Worm (Caenorhabditis elegans) whole organism, early embryonic: ENCODE results near the gene igcm-1.

Experiments used
- B0310.2 ChIP-seq: sonication (generic microtip); optimal IDR thresholded peaks from 2 replicates; lab custom pipeline; 2016; ENCODE audit warnings: mild to moderate bottlenecking, missing genetic modification characterization, missing compliant biosample characterization
- F13C5.2 ChIP-seq: sonication (generic microtip); optimal IDR thresholded peaks from 2 replicates; lab custom pipeline; 2017; ENCODE audit warnings: mild to moderate bottlenecking, missing genetic modification characterization, inconsistent platforms, missing compliant biosample characterization
- aly-1 ChIP-seq: sonication (generic microtip); optimal IDR thresholded peaks from 2 replicates; lab custom pipeline; 2016; ENCODE audit warnings: missing genetic modification characterization, missing compliant biosample characterization
- ama-1 ChIP-seq: fragments of 150-350 bp; optimal IDR thresholded peaks from 2 replicates; lab custom pipeline; 2014
- ceh-13 ChIP-seq: fragments of 200-800 bp; sonication (Bioruptor generic); optimal IDR thresholded peaks from 2 replicates; lab custom pipeline; 2018; ENCODE audit warnings: mild to moderate bottlenecking, missing genetic modification characterization, missing compliant biosample characterization
- ceh-36 ChIP-seq: sonication (generic microtip); optimal IDR thresholded peaks from 2 replicates; lab custom pipeline; 2016; ENCODE audit warnings: missing genetic modification characterization, inconsistent platforms, missing compliant biosample characterization
- ets-7 ChIP-seq: sonication (generic microtip); optimal IDR thresholded peaks from 2 replicates; lab custom pipeline; 2016; ENCODE audit warnings: missing genotype, missing genetic modification characterization, missing compliant biosample characterization
- flt-1 ChIP-seq: fragments of 200-800 bp; sonication (Bioruptor generic); IDR thresholded peaks from 2 replicates; pipeline ENCODE4 v1.3.6; 2022; ENCODE audit warnings: missing genetic modification characterization, missing compliant biosample characterization
- hmbx-1 ChIP-seq: sonication (generic microtip); optimal IDR thresholded peaks from 2 replicates; lab custom pipeline; 2016; ENCODE audit warnings: mild to moderate bottlenecking, missing genetic modification characterization, missing compliant biosample characterization
- hmg-4 ChIP-seq: fragments of 200-800 bp; sonication (Bioruptor generic); optimal IDR thresholded peaks from 2 replicates; lab custom pipeline; 2018; ENCODE audit warnings: mild to moderate bottlenecking, missing genetic modification characterization, missing compliant biosample characterization
- hnd-1 ChIP-seq: sonication (generic microtip); optimal IDR thresholded peaks from 2 replicates; lab custom pipeline; 2016; ENCODE audit warnings: missing genetic modification characterization, missing compliant biosample characterization
- pes-1 ChIP-seq: fragments of 200-800 bp; sonication (Bioruptor generic); IDR thresholded peaks from 2 replicates; pipeline ENCODE4 v1.3.6; 2022; ENCODE audit warnings: missing genetic modification reagents, missing genetic modification characterization, missing compliant biosample characterization
- scrt-1 ChIP-seq: fragments of 200-800 bp; sonication (Bioruptor generic); IDR thresholded peaks from 2 replicates; pipeline ENCODE4 v1.3.6; 2022; ENCODE audit warnings: missing genetic modification characterization, missing compliant biosample characterization
- sea-1 ChIP-seq: fragments of 200-800 bp; sonication (Bioruptor generic); conservative IDR thresholded peaks from 2 replicates; pipeline ENCODE4 v1.3.6; 2022; ENCODE audit warnings: missing genetic modification characterization, missing compliant biosample characterization
- tbx-11 ChIP-seq: fragments of 200-800 bp; sonication (Bioruptor generic); IDR thresholded peaks from 2 replicates; pipeline ENCODE4 v1.3.6; 2022; ENCODE audit warnings: missing genetic modification characterization, missing compliant biosample characterization
- tbx-37 ChIP-seq: fragments of 200-800 bp; sonication (Bioruptor generic); conservative IDR thresholded peaks from 2 replicates; pipeline ENCODE4 v1.3.6; 2022; ENCODE audit warnings: missing genetic modification reagents, missing genetic modification characterization, missing compliant biosample characterization
- tra-4 ChIP-seq: sonication (generic microtip); optimal IDR thresholded peaks from 2 replicates; lab custom pipeline; 2017; ENCODE audit warnings: missing genetic modification characterization, missing compliant biosample characterization

igcm-1 gene

DNA sequence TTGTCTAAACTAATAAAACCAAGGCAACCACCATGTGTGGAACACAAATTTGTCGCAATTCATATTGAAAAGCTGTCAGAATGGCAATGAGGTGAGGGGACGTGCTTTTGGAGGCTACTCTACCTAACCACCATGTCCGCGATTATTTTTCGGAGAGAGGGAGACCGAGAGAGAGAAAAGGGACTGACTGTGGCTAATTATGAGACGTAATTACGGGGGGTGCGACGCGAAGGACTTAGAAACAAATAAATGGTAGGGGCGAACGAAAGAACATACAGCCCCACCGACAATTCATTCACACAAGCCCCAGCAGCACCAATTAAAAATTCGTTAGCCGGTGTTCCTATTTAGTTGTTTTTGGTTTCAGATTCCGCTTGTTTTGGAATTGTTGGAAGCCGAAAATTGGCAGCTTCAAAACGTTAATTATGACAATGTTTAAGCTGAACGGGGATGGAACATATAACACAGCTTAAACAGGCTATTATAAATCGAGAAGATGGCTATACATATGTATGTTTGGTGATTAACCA, 1.5 kb upstream of the igcm-1 start:
- TF ChIP-seq hmg-4 (GFP tag; lab: Kevin White, UChicago) = peak; percentile 60
- TF ChIP-seq scrt-1 (GFP tag; lab: Robert Waterston, UW) = 0 out of 2 replicates have a peak, but pooled peaks have one; percentile 16
- TF ChIP-seq flt-1 (GFP tag; lab: Robert Waterston, UW) = no peak

DNA sequence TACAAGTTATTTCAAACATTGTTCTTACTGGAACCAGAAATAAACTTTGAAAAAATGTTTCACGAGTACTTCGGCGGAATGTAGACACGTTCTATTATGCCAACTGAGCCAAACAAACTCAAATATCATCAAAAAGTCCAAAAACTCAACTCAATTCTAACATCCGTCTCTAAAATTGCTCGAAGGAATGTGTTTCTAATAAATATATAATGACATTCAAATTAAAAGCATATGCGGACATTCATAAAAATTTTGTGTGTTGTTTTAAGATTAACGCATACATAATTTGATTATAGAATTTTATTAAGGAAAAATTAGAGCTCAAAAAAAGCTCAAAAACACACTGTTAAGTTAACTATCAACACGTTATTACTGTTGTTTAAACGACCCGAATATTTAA, 5.9 kb downstream of the igcm-1 start:
- TF ChIP-seq scrt-1 (GFP tag; lab: Robert Waterston, UW) = no peak
- TF ChIP-seq flt-1 (GFP tag; lab: Robert Waterston, UW) = no peak
- TF ChIP-seq pes-1 (GFP tag; lab: Robert Waterston, UW) = no peak
- no peak for TF ChIP-seq F13C5.2 (tag; lab: Kevin White, UChicago)
- no peak for TF ChIP-seq hnd-1 (tag; lab: Kevin White, UChicago)
- no peak for TF ChIP-seq ets-7
- TF ChIP-seq aly-1 (tag; lab: Kevin White, UChicago) = no peak
- no peak for TF ChIP-seq hmg-4 (GFP tag; lab: Kevin White, UChicago)
- TF ChIP-seq tbx-11 (GFP tag; lab: Robert Waterston, UW) = no peak
- no peak for TF ChIP-seq ceh-13

DNA sequence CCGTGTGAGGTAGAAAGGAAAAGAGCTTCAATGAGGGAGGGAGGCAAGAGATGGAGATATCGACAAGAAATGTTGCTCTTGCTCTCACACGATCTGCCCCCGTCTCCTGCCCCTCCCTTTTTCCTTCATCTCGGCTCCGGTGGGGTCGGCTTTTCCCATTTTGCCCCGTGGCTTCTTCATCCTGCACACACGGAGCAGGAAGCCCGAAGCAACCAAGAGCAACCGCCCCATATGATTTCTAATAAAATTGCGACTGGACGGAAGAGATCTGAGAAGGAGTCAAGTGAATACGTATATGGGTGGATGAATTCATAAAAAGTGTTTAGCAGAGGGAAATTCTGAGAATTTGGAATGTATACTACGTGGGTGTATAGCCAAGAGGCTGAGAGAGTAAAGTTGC, 6.7 kb downstream of the igcm-1 start:
- TF ChIP-seq tbx-11 (GFP tag; lab: Robert Waterston, UW) = no peak
- no peak for TF ChIP-seq pes-1 (GFP tag; lab: Robert Waterston, UW)

DNA sequence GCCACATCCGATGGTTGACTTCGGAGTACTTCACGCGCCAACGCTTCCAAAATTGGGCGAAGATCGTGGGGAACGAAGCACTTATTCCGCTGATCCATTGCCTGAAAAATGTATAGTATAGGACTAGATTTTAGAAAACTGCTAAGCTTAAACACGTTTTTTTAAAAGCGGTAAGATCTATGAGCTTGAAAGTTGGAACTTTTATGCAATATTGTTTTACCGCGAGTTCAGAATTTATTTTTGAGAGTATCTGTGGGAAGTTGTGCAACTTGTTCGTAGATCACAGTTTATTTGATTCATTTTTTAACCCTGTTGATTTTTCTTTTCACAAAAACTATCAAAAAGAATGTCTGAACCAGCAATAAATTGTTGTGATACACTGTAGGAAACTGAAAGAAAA, 9.9 kb downstream of the igcm-1 start, which contains the start of gene F39H12.3:
TSS of gene F39H12.3 (minus strand) at position 101 of the 400 bp plus-strand sequence.
- TF ChIP-seq hmg-4 (GFP tag; lab: Kevin White, UChicago) (no peak), pes-1 (GFP tag; lab: Robert Waterston, UW) (no peak), hnd-1 (tag; lab: Kevin White, UChicago) (no peak), sea-1 (GFP tag; lab: Robert Waterston, UW) (no peak), scrt-1 (GFP tag; lab: Robert Waterston, UW) (no peak), tra-4 (tag; lab: Kevin White, UChicago) (no peak), ceh-13 (no peak), B0310.2 (tag; lab: Kevin White, UChicago) (no peak), F13C5.2 (tag; lab: Kevin White, UChicago) (no peak), flt-1 (GFP tag; lab: Robert Waterston, UW) (no peak), ets-7 (no peak), ama-1 (lab: Kevin White, UChicago) (no peak), tbx-37 (GFP tag; lab: Robert Waterston, UW) (no peak), tbx-11 (GFP tag; lab: Robert Waterston, UW) (no peak), hmbx-1 (tag; lab: Kevin White, UChicago) (no peak), ceh-36 (tag; lab: Kevin White, UChicago) (no peak), aly-1 (tag; lab: Kevin White, UChicago) (no peak)

DNA sequence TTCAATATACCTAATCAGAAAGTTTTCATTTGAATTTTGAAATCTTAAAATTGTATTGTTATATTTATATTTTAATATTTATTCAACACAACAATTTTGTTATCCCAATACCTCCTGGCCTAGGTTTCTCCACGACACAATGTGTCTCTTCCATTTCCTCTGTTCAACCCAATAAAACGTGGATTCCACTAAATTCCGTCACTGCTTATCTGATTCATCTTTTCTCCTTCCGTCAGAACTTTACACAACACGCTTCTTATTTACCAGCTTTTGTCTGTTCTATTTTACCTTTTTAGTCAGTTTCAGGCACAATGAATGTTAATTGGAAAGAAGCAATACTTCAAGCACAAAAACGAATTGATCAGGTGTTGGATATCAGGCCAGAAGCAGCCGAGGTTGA, 16.8 kb downstream of the igcm-1 start, which contains the start of gene F39H12.1:
TSS of gene F39H12.1 (plus strand) at position 301 of the 400 bp plus-strand sequence.
- TF ChIP-seq ceh-13 (no peak), pes-1 (GFP tag; lab: Robert Waterston, UW) (no peak), hmg-4 (GFP tag; lab: Kevin White, UChicago) (no peak), ets-7 (no peak), hmbx-1 (tag; lab: Kevin White, UChicago) (no peak), flt-1 (GFP tag; lab: Robert Waterston, UW) (no peak), aly-1 (tag; lab: Kevin White, UChicago) (no peak), B0310.2 (tag; lab: Kevin White, UChicago) (no peak), scrt-1 (GFP tag; lab: Robert Waterston, UW) (no peak), tbx-11 (GFP tag; lab: Robert Waterston, UW) (no peak)

DNA sequence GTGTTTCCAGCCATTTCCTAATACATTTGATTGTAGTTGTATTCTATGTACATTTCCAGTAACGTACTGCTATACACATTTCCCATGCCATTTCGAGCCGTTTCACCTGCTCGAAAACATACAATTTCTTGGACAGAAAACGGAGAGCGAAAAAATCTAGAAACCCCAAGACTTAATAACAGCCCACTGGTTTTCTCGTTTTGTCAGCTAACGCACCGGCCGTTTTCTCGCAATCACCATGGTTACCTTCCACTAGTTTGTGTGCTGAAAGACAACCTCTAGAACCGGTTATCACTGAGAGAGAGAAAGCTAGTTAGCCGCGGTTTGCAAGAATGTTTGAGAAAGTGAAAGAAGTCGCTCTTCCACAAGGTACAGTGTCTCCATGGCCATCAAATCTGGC, 21.1 kb downstream of the igcm-1 start:
- TF ChIP-seq ets-7 (no peak), ceh-36 (tag; lab: Kevin White, UChicago) (no peak), hmbx-1 (tag; lab: Kevin White, UChicago) (no peak), ama-1 (lab: Kevin White, UChicago) (no peak), pes-1 (GFP tag; lab: Robert Waterston, UW) (no peak), aly-1 (tag; lab: Kevin White, UChicago) (no peak), ceh-13 (no peak), tbx-11 (GFP tag; lab: Robert Waterston, UW) (no peak), sea-1 (GFP tag; lab: Robert Waterston, UW) (no peak), hmg-4 (GFP tag; lab: Kevin White, UChicago) (no peak), tbx-37 (GFP tag; lab: Robert Waterston, UW) (no peak), flt-1 (GFP tag; lab: Robert Waterston, UW) (no peak), B0310.2 (tag; lab: Kevin White, UChicago) (no peak), scrt-1 (GFP tag; lab: Robert Waterston, UW) (no peak), F13C5.2 (tag; lab: Kevin White, UChicago) (no peak), tra-4 (tag; lab: Kevin White, UChicago) (no peak), hnd-1 (tag; lab: Kevin White, UChicago) (no peak)

DNA sequence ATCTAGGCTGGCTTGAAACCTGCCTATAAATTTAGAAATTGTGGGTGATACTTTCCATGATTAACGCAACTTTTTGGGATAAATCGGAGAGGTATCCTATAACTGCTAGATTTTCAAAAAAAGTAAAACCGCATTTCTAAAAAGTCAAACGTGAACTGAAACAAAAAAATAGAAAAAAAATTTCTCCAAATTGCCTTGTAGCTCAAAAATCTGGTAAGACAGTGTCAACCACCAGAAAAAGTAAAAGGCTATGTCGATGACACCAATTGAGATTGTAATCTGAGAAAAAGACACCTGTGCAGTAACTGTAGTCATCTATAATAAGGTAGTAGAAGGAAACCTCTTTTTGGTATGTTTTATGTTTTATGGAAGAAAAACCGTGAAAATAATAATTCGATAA, 22.7 kb downstream of the igcm-1 start, which contains the start of gene wdr-54:
TSS of gene wdr-54 (plus strand) at position 301 of the 400 bp plus-strand sequence.
- TF ChIP-seq ets-7 (no peak), tbx-37 (GFP tag; lab: Robert Waterston, UW) (no peak), aly-1 (tag; lab: Kevin White, UChicago) (no peak), ceh-36 (tag; lab: Kevin White, UChicago) (no peak), sea-1 (GFP tag; lab: Robert Waterston, UW) (no peak), hnd-1 (tag; lab: Kevin White, UChicago) (no peak), hmg-4 (GFP tag; lab: Kevin White, UChicago) (no peak), ceh-13 (no peak), hmbx-1 (tag; lab: Kevin White, UChicago) (no peak), flt-1 (GFP tag; lab: Robert Waterston, UW) (no peak), F13C5.2 (tag; lab: Kevin White, UChicago) (no peak), scrt-1 (GFP tag; lab: Robert Waterston, UW) (no peak), tbx-11 (GFP tag; lab: Robert Waterston, UW) (no peak), tra-4 (tag; lab: Kevin White, UChicago) (no peak)
